Worm (Caenorhabditis elegans): ENCODE data around the gene Y38F1A.7.

Y38F1A.7 gene

DNA sequence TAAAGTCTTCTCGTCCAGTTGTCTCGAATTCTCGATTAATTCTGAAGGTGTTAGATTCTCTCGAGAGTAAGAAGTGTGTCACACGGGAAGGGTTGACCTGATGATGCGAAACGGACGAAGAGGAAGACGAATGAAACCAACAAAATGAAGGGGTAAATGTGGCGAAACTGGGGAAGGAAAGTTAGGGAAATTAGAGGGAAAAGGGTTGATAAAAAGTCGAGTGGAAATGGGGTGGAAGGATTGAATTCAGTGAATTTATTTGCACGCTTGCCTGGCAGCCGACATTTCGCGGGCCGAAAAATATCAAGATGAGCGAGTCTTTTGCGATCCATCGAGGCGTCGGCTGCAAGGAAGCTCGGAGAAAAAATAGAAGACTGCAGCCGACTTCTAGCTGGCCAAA is 49.4 kb downstream of the Y38F1A.7 start, which contains the start of gene F58G1.7:
Gene F58G1.7 (minus strand): TSS at position 101 of the 400 bp plus-strand sequence.
- TF ChIP-seq sup-37 (GFP tag; optimal IDR thresholded peaks at IDR 0.05), result no peak
- peak; percentile 50 for TF ChIP-seq blmp-1 (tag; optimal IDR thresholded peaks at IDR 0.05)
- no peak for TF ChIP-seq lin-15B (tag; optimal IDR thresholded peaks at IDR 0.05)

All from whole organism, L1 larva.